Worm (Caenorhabditis elegans) whole organism, mixed stage, embryonic: ENCODE measurements around the gene T24A6.7.

Experiments
- M03D4.4 ChIP-seq: sonication (generic microtip); optimal IDR thresholded peaks from 2 replicates; lab custom pipeline; 2017; ENCODE audit warnings: mild to moderate bottlenecking, missing genetic modification characterization, missing compliant biosample characterization
- bed-3 ChIP-seq: fragments of 200-800 bp; sonication (Bioruptor generic); optimal IDR thresholded peaks from 3 replicates; lab custom pipeline; 2018; ENCODE audit warnings: mild to moderate bottlenecking, missing genetic modification characterization, moderate library complexity, missing compliant biosample characterization
- ceh-43 ChIP-seq: fragments of 200-800 bp; sonication (Bioruptor generic); optimal IDR thresholded peaks from 2 replicates; lab custom pipeline; 2018; ENCODE audit warnings: mild to moderate bottlenecking, missing genetic modification characterization, moderate library complexity, missing compliant biosample characterization
- ceh-83 ChIP-seq: fragments of 200-800 bp; sonication (Bioruptor generic); optimal IDR thresholded peaks from 2 replicates; lab custom pipeline; 2018; ENCODE audit warnings: mild to moderate bottlenecking, missing genetic modification characterization, missing compliant biosample characterization
- ces-1 ChIP-seq: fragments of 150-350 bp; optimal IDR thresholded peaks from 2 replicates; lab custom pipeline; 2014; ENCODE audit warnings: missing biosample characterization, missing genetic modification reagents, missing genetic modification characterization
- drap-1 ChIP-seq: fragments of 200-800 bp; sonication (Bioruptor generic); optimal IDR thresholded peaks from 3 replicates; lab custom pipeline; 2018; ENCODE audit warnings: mild to moderate bottlenecking, missing genetic modification characterization, missing compliant biosample characterization
- elt-1 ChIP-seq: sonication (generic microtip); optimal IDR thresholded peaks from 2 replicates; lab custom pipeline; 2017; ENCODE audit warnings: missing genetic modification characterization, mild to moderate bottlenecking, missing compliant biosample characterization, antibody characterized with exemption, moderate library complexity, borderline replicate concordance; ENCODE audit not compliant: insufficient read depth
- elt-3 ChIP-seq: fragments of 150-350 bp; optimal IDR thresholded peaks from 2 replicates; lab custom pipeline; 2014; ENCODE audit warnings: missing biosample characterization, missing genetic modification characterization
- flh-1 ChIP-seq: fragments of 200-800 bp; sonication (Bioruptor generic); optimal IDR thresholded peaks from 2 replicates; lab custom pipeline; 2018; ENCODE audit warnings: mild to moderate bottlenecking, missing genetic modification characterization, moderate library complexity, missing compliant biosample characterization
- ham-2 ChIP-seq: fragments of 200-800 bp; sonication (Bioruptor generic); optimal IDR thresholded peaks from 2 replicates; lab custom pipeline; 2018; ENCODE audit warnings: mild to moderate bottlenecking, missing genetic modification characterization, missing compliant biosample characterization
- hlh-1 ChIP-seq: fragments of 150-350 bp; optimal IDR thresholded peaks from 2 replicates; lab custom pipeline; 2014; ENCODE audit warnings: missing biosample characterization, missing genetic modification reagents, missing genetic modification characterization
- lin-32 ChIP-seq: fragments of 200-800 bp; sonication (Bioruptor generic); optimal IDR thresholded peaks from 2 replicates; lab custom pipeline; 2018; ENCODE audit warnings: mild to moderate bottlenecking, missing genetic modification characterization, missing compliant biosample characterization
- lsy-2 ChIP-seq: fragments of 150-350 bp; optimal IDR thresholded peaks from 2 replicates; lab custom pipeline; 2014; ENCODE audit warnings: missing biosample characterization, missing genetic modification characterization
- mab-5 ChIP-seq: fragments of 150-350 bp; optimal IDR thresholded peaks from 2 replicates; lab custom pipeline; 2014; ENCODE audit warnings: missing biosample characterization, missing genetic modification characterization
- mep-1 ChIP-seq: fragments of 150-350 bp; optimal IDR thresholded peaks from 2 replicates; lab custom pipeline; 2017; ENCODE audit warnings: missing biosample characterization, missing genetic modification reagents, missing genetic modification characterization, inconsistent platforms
- mls-2 ChIP-seq: sonication (generic microtip); optimal IDR thresholded peaks from 2 replicates; lab custom pipeline; 2016; ENCODE audit warnings: mild to moderate bottlenecking, missing genetic modification characterization, moderate library complexity, missing compliant biosample characterization
- nhr-2 ChIP-seq: fragments of 150-350 bp; optimal IDR thresholded peaks from 2 replicates; lab custom pipeline; 2014; ENCODE audit warnings: missing biosample characterization, missing genetic modification characterization
- nhr-237 ChIP-seq: fragments of 150-350 bp; optimal IDR thresholded peaks from 2 replicates; lab custom pipeline; 2014; ENCODE audit warnings: missing biosample characterization, missing genetic modification characterization
- nhr-28 ChIP-seq: fragments of 150-350 bp; optimal IDR thresholded peaks from 2 replicates; lab custom pipeline; 2014; ENCODE audit warnings: missing biosample characterization, missing genetic modification characterization
- nhr-76 ChIP-seq: sonication (generic microtip); optimal IDR thresholded peaks from 2 replicates; lab custom pipeline; 2017; ENCODE audit warnings: missing biosample characterization, missing genetic modification characterization
- pha-4 ChIP-seq: fragments of 150-350 bp; optimal IDR thresholded peaks from 2 replicates; lab custom pipeline; 2018; ENCODE audit warnings: missing biosample characterization, missing genetic modification reagents, missing genetic modification characterization
- sptf-1 ChIP-seq: sonication (generic microtip); optimal IDR thresholded peaks from 2 replicates; lab custom pipeline; 2017; ENCODE audit warnings: mild to moderate bottlenecking, missing genetic modification characterization, moderate library complexity, missing compliant biosample characterization
- tbx-8 ChIP-seq: fragments of 200-800 bp; sonication (Bioruptor generic); optimal IDR thresholded peaks from 2 replicates; lab custom pipeline; 2018; ENCODE audit warnings: mild to moderate bottlenecking, missing genetic modification characterization, moderate library complexity, missing compliant biosample characterization
- unc-120 ChIP-seq: sonication (generic microtip); optimal IDR thresholded peaks from 2 replicates; lab custom pipeline; 2017; ENCODE audit warnings: missing genetic modification characterization, missing compliant biosample characterization; ENCODE audit not compliant: poor library complexity, severe bottlenecking
- unc-39 ChIP-seq: fragments of 150-350 bp; optimal IDR thresholded peaks from 2 replicates; lab custom pipeline; 2014; ENCODE audit warnings: missing biosample characterization, missing genetic modification characterization
- unc-62 ChIP-seq: fragments of 150-350 bp; optimal IDR thresholded peaks from 2 replicates; lab custom pipeline; 2014; ENCODE audit warnings: missing biosample characterization, missing genetic modification reagents, missing genetic modification characterization
- zip-8 ChIP-seq: fragments of 150-350 bp; optimal IDR thresholded peaks from 2 replicates; lab custom pipeline; 2014; ENCODE audit warnings: missing biosample characterization, missing genetic modification characterization
- ztf-11 ChIP-seq: fragments of 150-350 bp; optimal IDR thresholded peaks from 2 replicates; lab custom pipeline; 2014; ENCODE audit warnings: missing biosample characterization, missing genetic modification characterization

The T24A6.7 gene

DNA sequence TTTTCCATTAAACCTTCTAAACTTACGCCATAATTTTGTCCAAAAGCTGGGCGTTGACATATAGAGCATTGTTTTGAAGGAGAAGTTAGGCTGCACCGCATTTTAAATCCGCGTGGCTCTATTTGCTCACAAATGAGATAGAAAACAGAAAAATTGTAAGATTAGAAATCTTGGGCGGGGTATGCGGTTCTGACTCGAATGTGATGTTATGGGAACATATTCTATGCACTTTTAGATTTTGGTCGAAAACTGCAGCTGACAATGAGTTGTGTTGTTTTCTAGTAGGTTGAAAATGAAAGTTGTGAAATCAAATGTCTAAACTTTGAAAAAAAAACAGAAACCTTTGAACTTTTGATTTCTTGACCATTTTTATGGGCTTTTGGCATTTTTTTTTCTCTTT lies 18.3 kb downstream of the T24A6.7 start, which contains the start of gene nhr-222:
Gene nhr-222 (minus strand): TSS at position 101 of the 400 bp plus-strand sequence.
- TF ChIP-seq tbx-8 (GFP tag; lab: Kevin White, UChicago) = no peak

DNA sequence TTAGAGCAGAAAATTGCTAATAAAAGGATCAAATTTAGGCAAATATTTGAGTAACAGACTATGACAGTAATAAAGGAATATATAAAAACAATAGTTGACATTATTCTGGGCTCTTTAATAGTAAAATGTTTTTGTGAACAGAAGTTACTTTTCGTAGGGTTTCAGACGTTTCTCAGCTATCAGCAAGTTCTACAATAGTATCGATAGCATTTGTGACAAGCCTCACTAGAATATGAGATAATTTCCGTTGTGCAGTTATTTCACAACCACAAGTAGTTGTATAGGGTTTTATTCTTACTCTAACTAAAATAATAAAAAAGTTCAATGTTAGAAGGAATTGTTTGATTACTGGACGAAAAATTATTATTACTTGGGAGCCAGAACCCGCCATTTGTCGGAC lies 21.4 kb downstream of the T24A6.7 start, which contains the start of gene srbc-68:
Gene srbc-68 (minus strand): TSS at position 101 of the 400 bp plus-strand sequence.
- TF ChIP-seq ces-1 (GFP tag; lab: Kevin White, UChicago) = no peak
- no peak for TF ChIP-seq M03D4.4 (tag; lab: Kevin White, UChicago)
- no peak for TF ChIP-seq elt-3
- TF ChIP-seq bed-3 = no peak
- TF ChIP-seq nhr-2 (tag; lab: Kevin White, UChicago) = no peak
- TF ChIP-seq unc-39 (tag; lab: Kevin White, UChicago) = no peak
- no peak for TF ChIP-seq flh-1 (GFP tag; lab: Kevin White, UChicago)
- no peak for TF ChIP-seq unc-62 (GFP tag; lab: Kevin White, UChicago)
- TF ChIP-seq lin-32 (GFP tag; lab: Kevin White, UChicago) = no peak
- TF ChIP-seq sptf-1 (tag; lab: Kevin White, UChicago) = no peak
- TF ChIP-seq tbx-8 (GFP tag; lab: Kevin White, UChicago) = no peak
- TF ChIP-seq pha-4 (tag; lab: Kevin White, UChicago) = no peak
- no peak for TF ChIP-seq zip-8 (tag; lab: Kevin White, UChicago)
- no peak for TF ChIP-seq mab-5 (tag; lab: Kevin White, UChicago)
- no peak for TF ChIP-seq lsy-2
- TF ChIP-seq nhr-237 (tag; lab: Kevin White, UChicago) = no peak
- TF ChIP-seq, all 35 proteins: peak for 0

DNA sequence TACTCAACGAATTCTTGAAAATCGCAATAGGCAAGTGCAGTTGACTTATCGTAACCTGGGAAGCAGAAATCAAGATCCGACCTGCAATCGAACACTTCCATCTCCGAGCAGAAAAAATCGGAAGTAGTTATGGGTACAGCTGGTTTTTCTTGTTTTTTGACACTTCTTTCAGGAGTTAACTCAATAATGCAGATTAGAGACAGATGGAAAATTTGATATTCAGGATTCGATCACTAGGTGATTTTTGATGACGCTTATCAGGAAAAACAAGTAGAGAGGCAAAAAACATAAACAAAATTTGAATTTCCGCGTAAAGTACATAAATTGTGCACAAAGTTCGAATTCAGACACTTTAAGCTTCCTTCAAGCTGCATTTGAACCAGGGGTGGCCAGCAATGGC lies 23.7 kb downstream of the T24A6.7 start, which contains the start of gene srw-130:
Gene srw-130 (minus strand): TSS at position 101 of the 400 bp plus-strand sequence.
- no peak for TF ChIP-seq mls-2 (tag; lab: Kevin White, UChicago)
- TF ChIP-seq, all 35 proteins: peak for 0

DNA sequence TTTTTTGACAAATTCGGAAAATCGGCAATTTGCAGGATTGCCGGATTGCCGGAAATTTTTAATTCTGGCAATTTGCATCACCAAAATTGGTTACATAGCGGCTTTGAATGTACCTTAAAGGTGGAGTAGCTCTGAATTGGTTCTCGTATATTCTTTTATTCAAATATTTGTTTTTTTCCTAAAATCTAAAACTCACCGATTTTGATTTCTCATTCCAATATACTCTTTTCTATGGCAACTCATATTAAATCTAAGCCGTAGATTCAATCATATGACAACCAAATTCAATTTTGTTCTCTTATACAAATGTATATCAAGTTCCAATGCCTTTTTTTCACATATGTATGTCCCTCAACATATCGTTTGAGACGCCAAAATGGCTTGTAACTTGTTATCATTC lies 24.5 kb downstream of the T24A6.7 start, which contains the start of gene sri-21:
Gene sri-21 (plus strand): TSS at position 301 of the 400 bp plus-strand sequence.
- no peak for TF ChIP-seq ceh-43 (GFP tag; lab: Kevin White, UChicago)
- no peak for TF ChIP-seq nhr-2 (tag; lab: Kevin White, UChicago)
- TF ChIP-seq ceh-83 (GFP tag; lab: Kevin White, UChicago) = no peak
- no peak for TF ChIP-seq pha-4 (tag; lab: Kevin White, UChicago)
- no peak for TF ChIP-seq mab-5 (tag; lab: Kevin White, UChicago)
- TF ChIP-seq hlh-1 (tag; lab: Kevin White, UChicago) = no peak
- no peak for TF ChIP-seq mep-1 (tag; lab: Kevin White, UChicago)
- TF ChIP-seq sptf-1 (tag; lab: Kevin White, UChicago) = no peak

DNA sequence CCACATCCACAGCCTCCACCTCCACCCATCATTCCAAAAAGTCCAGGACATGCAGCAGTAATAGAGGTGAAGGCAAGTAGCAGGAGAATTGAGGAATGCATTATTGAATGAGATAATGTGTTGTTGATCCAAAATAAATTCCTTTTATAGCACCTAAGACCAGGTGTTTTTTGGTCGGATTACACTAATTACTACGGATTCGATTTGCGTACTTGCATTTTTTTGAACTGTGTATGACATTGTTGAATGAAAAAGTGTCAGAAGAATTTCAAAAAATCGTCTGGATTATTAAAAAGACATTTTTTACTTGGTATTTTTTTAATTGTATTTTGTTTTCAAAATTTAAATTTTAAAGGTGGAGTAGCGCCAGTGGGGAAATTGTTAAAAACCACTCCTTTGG lies 26.7 kb downstream of the T24A6.7 start, which contains the start of gene grl-28:
Gene grl-28 (minus strand): TSS at position 101 of the 400 bp plus-strand sequence.
- no peak for TF ChIP-seq mls-2 (tag; lab: Kevin White, UChicago)
- no peak for TF ChIP-seq ham-2 (GFP tag; lab: Kevin White, UChicago)
- no peak for TF ChIP-seq drap-1 (GFP tag; lab: Kevin White, UChicago)
- no peak for TF ChIP-seq unc-120 (tag; lab: Kevin White, UChicago)
- TF ChIP-seq ztf-11 (tag; lab: Kevin White, UChicago) = no peak
- TF ChIP-seq nhr-76 = no peak
- no peak for TF ChIP-seq elt-1
- no peak for TF ChIP-seq unc-62 (GFP tag; lab: Kevin White, UChicago)
- no peak for TF ChIP-seq M03D4.4 (tag; lab: Kevin White, UChicago)
- TF ChIP-seq ceh-43 (GFP tag; lab: Kevin White, UChicago) = no peak
- no peak for TF ChIP-seq nhr-28 (tag; lab: Kevin White, UChicago)
- no peak for TF ChIP-seq ces-1 (GFP tag; lab: Kevin White, UChicago)
- TF ChIP-seq lsy-2 = no peak
